Worm (Caenorhabditis elegans) whole organism, L4 larva: ENCODE measurements around the gene srw-31.

Experiments
- R02D3.7 ChIP-seq: fragments of 150-350 bp; sonication (generic microtip); optimal IDR thresholded peaks from 3 replicates; lab custom pipeline; 2014; ENCODE audit warnings: missing biosample characterization, missing genetic modification characterization
- egl-27 ChIP-seq: sonication (generic microtip); optimal IDR thresholded peaks from 3 replicates; lab custom pipeline; 2017; ENCODE audit warnings: missing biosample characterization, missing genetic modification reagents, missing genetic modification characterization
- lsy-2 ChIP-seq, 2 experiments: fragments of 150-350 bp in 1 of 2; sonication (generic microtip) in 1 of 2; optimal IDR thresholded peaks; 2 replicates each; lab custom pipeline; 2014 to 2017; ENCODE audit warnings: missing biosample characterization in 2 of 2, missing genetic modification characterization in 2 of 2
- nhr-111 ChIP-seq: fragments of 200-800 bp; sonication (Bioruptor generic); optimal IDR thresholded peaks from 2 replicates; lab custom pipeline; 2018; ENCODE audit warnings: mild to moderate bottlenecking, missing genetic modification characterization, missing compliant biosample characterization

- TF ChIP-seq lsy-2 (tag; optimal IDR thresholded peaks at IDR 0.05; lab: Kevin White, UChicago) (no peak), egl-27 (no peak), nhr-111 (no peak), R02D3.7 (tag; lab: Kevin White, UChicago) (no peak)
Measured at ce11 chrV:17506289-17506688, at the start of gene srw-31.
